Worm (Caenorhabditis elegans) whole organism, L1 larva: ENCODE data around the gene F36H9.2.

ENCODE experiments used
- C04F5.9 ChIP-seq: sonication (generic microtip); optimal IDR thresholded peaks from 2 replicates; lab custom pipeline; 2016; ENCODE audit warnings: missing genetic modification characterization, missing compliant biosample characterization
- C34B4.2 ChIP-seq: sonication (generic microtip); optimal IDR thresholded peaks from 2 replicates; lab custom pipeline; 2017; ENCODE audit warnings: mild to moderate bottlenecking, missing genetic modification characterization, missing compliant biosample characterization
- F16B12.6 ChIP-seq: fragments of 150-350 bp; optimal IDR thresholded peaks from 2 replicates; lab custom pipeline; 2014; ENCODE audit warnings: missing biosample characterization, missing genetic modification characterization
- Y116A8C.19 ChIP-seq: sonication (generic microtip); optimal IDR thresholded peaks from 2 replicates; lab custom pipeline; 2016; ENCODE audit warnings: missing compliant biosample characterization, missing genetic modification characterization, borderline replicate concordance
- aha-1 ChIP-seq: fragments of 150-350 bp; optimal IDR thresholded peaks from 2 replicates; lab custom pipeline; 2014; ENCODE audit warnings: missing biosample characterization, missing genetic modification characterization
- ama-1 ChIP-seq: fragments of 150-350 bp; optimal IDR thresholded peaks from 2 replicates; lab custom pipeline; 2014
- blmp-1 ChIP-seq: fragments of 150-350 bp; optimal IDR thresholded peaks from 2 replicates; lab custom pipeline; 2014; ENCODE audit warnings: missing biosample characterization, missing genetic modification characterization
- ceh-63 ChIP-seq: fragments of 200-800 bp; sonication (Bioruptor generic); optimal IDR thresholded peaks from 2 replicates; lab custom pipeline; 2018; ENCODE audit warnings: mild to moderate bottlenecking, missing genetic modification characterization, missing compliant biosample characterization
- ceh-90 ChIP-seq: sonication (generic microtip); optimal IDR thresholded peaks from 2 replicates; lab custom pipeline; 2016; ENCODE audit warnings: missing genetic modification characterization, missing compliant biosample characterization
- dpl-1 ChIP-seq, 3 experiments: fragments of 150-350 bp in 2 of 3; sonication (generic microtip) in 1 of 3; optimal IDR thresholded peaks; 2 replicates each; lab custom pipeline; 2014 to 2017; ENCODE audit warnings: missing biosample characterization in 3 of 3, missing genetic modification characterization in 3 of 3, missing genetic modification reagents in 3 of 3
- efl-1 ChIP-seq, 4 experiments: fragments of 150-350 bp; optimal IDR thresholded peaks in 3 of 4; peaks in 1 of 4; 1 replicate in 1 of 4; 2 replicates in 3 of 4; lab custom pipeline; 2014; ENCODE audit warnings: missing biosample characterization in 2 of 4, missing genetic modification characterization in 2 of 4, missing genetic modification reagents in 2 of 4
- efl-3 ChIP-seq: fragments of 200-800 bp; sonication (Bioruptor generic); optimal IDR thresholded peaks from 2 replicates; lab custom pipeline; 2018; ENCODE audit warnings: mild to moderate bottlenecking, missing genetic modification characterization, missing compliant biosample characterization
- elt-2 ChIP-seq: sonication (generic microtip); optimal IDR thresholded peaks from 2 replicates; lab custom pipeline; 2016; ENCODE audit warnings: missing genetic modification characterization, mild to moderate bottlenecking, inconsistent platforms, missing compliant biosample characterization, missing genetic modification reagents
- elt-3 ChIP-seq, 6 experiments: fragments of 150-350 bp in 1 of 6; sonication (generic microtip); optimal IDR thresholded peaks; 2 replicates each; lab custom pipeline; 2017 to 2018; ENCODE audit warnings: missing biosample characterization in 6 of 6, missing genetic modification characterization in 6 of 6, inconsistent platforms in 1 of 6
- fkh-10 ChIP-seq: sonication (generic microtip); optimal IDR thresholded peaks from 2 replicates; lab custom pipeline; 2017; ENCODE audit warnings: missing biosample characterization, missing genetic modification reagents, missing genetic modification characterization
- fkh-8 ChIP-seq: sonication (generic microtip); optimal IDR thresholded peaks from 2 replicates; lab custom pipeline; 2016; ENCODE audit warnings: mild to moderate bottlenecking, missing genetic modification characterization, missing compliant biosample characterization
- fos-1 ChIP-seq: fragments of 150-350 bp; optimal IDR thresholded peaks from 2 replicates; lab custom pipeline; 2014; ENCODE audit warnings: missing biosample characterization, missing genetic modification characterization
- irx-1 ChIP-seq: sonication (generic microtip); optimal IDR thresholded peaks from 2 replicates; lab custom pipeline; 2016; ENCODE audit warnings: missing genetic modification characterization, missing compliant biosample characterization
- isw-1 ChIP-seq: fragments of 200-800 bp; sonication (Bioruptor generic); IDR thresholded peaks from 2 replicates; pipeline ENCODE4 v1.3.6; 2022; ENCODE audit warnings: missing genetic modification characterization, missing compliant biosample characterization
- lin-14 ChIP-seq: fragments of 200-800 bp; sonication (Bioruptor generic); optimal IDR thresholded peaks from 2 replicates; lab custom pipeline; 2018; ENCODE audit warnings: mild to moderate bottlenecking, missing genetic modification characterization, moderate library complexity, missing compliant biosample characterization
- lin-15B ChIP-seq: fragments of 150-350 bp; sonication (generic microtip); optimal IDR thresholded peaks from 3 replicates; lab custom pipeline; 2014; ENCODE audit warnings: missing biosample characterization, missing genetic modification characterization
- lin-35 ChIP-seq, 2 experiments: fragments of 150-350 bp; optimal IDR thresholded peaks; 2 replicates each; lab custom pipeline; 2014; ENCODE audit warnings: missing biosample characterization in 2 of 2, missing genetic modification characterization in 2 of 2, missing genetic modification reagents in 2 of 2
- lir-3 ChIP-seq: sonication (generic microtip); optimal IDR thresholded peaks from 2 replicates; lab custom pipeline; 2016; ENCODE audit warnings: mild to moderate bottlenecking, missing genetic modification characterization, moderate library complexity, missing compliant biosample characterization; ENCODE audit not compliant: poor library complexity
- lsy-2 ChIP-seq, 2 experiments: fragments of 150-350 bp; optimal IDR thresholded peaks; 2 replicates each; lab custom pipeline; 2014; ENCODE audit warnings: missing biosample characterization in 2 of 2, missing genetic modification characterization in 2 of 2
- mab-9 ChIP-seq: fragments of 200-800 bp; sonication (Bioruptor generic); IDR thresholded peaks from 2 replicates; pipeline ENCODE4 v1.3.6; 2022; ENCODE audit warnings: missing genetic modification reagents, missing genetic modification characterization, missing compliant biosample characterization
- mef-2 ChIP-seq: fragments of 150-350 bp; optimal IDR thresholded peaks from 2 replicates; lab custom pipeline; 2014; ENCODE audit warnings: missing biosample characterization, missing genetic modification characterization
- mep-1 ChIP-seq: fragments of 150-350 bp; optimal IDR thresholded peaks from 2 replicates; lab custom pipeline; 2014; ENCODE audit warnings: missing biosample characterization, missing genetic modification characterization
- nhr-12 ChIP-seq: sonication (generic microtip); optimal IDR thresholded peaks from 2 replicates; lab custom pipeline; 2017; ENCODE audit warnings: missing biosample characterization, missing genetic modification characterization
- nhr-19 ChIP-seq: fragments of 200-800 bp; sonication (Bioruptor generic); conservative IDR thresholded peaks from 2 replicates; pipeline ENCODE4 v1.3.6; 2022; ENCODE audit warnings: missing genetic modification characterization, missing compliant biosample characterization
- nhr-20 ChIP-seq: sonication (generic microtip); optimal IDR thresholded peaks from 2 replicates; lab custom pipeline; 2016; ENCODE audit warnings: mild to moderate bottlenecking, missing genetic modification characterization, missing compliant biosample characterization
- nhr-28 ChIP-seq: fragments of 150-350 bp; optimal IDR thresholded peaks from 2 replicates; lab custom pipeline; 2014; ENCODE audit warnings: missing biosample characterization, missing genetic modification characterization
- nhr-47 ChIP-seq: sonication (generic microtip); optimal IDR thresholded peaks from 2 replicates; lab custom pipeline; 2016; ENCODE audit warnings: mild to moderate bottlenecking, missing genetic modification characterization, moderate library complexity, missing compliant biosample characterization
- nhr-85 ChIP-seq: sonication (generic microtip); peaks from one replicate; lab custom pipeline; 2016; ENCODE audit warnings: missing genetic modification characterization, inconsistent platforms, missing compliant biosample characterization
- nhr-90 ChIP-seq: sonication (generic microtip); optimal IDR thresholded peaks from 2 replicates; lab custom pipeline; 2016; ENCODE audit warnings: mild to moderate bottlenecking, missing genetic modification characterization, missing compliant biosample characterization; ENCODE audit not compliant: poor library complexity
- pax-3 ChIP-seq: fragments of 200-800 bp; sonication (Bioruptor generic); optimal IDR thresholded peaks from 2 replicates; lab custom pipeline; 2018; ENCODE audit warnings: mild to moderate bottlenecking, missing genetic modification characterization, moderate library complexity, missing compliant biosample characterization
- pqm-1 ChIP-seq: sonication (generic microtip); optimal IDR thresholded peaks from 3 replicates; lab custom pipeline; 2017; ENCODE audit warnings: missing biosample characterization, missing genetic modification characterization
- rnt-1 ChIP-seq: sonication (generic microtip); optimal IDR thresholded peaks from 2 replicates; lab custom pipeline; 2016; ENCODE audit warnings: mild to moderate bottlenecking, missing genetic modification characterization, moderate library complexity, missing compliant biosample characterization
- skn-1 ChIP-seq: fragments of 150-350 bp; optimal IDR thresholded peaks from 2 replicates; lab custom pipeline; 2014; ENCODE audit warnings: missing biosample characterization, missing genetic modification characterization
- snu-23 ChIP-seq: sonication (generic microtip); optimal IDR thresholded peaks from 2 replicates; lab custom pipeline; 2016; ENCODE audit warnings: missing genetic modification characterization, missing compliant biosample characterization
- sox-4 ChIP-seq: sonication (generic microtip); optimal IDR thresholded peaks from 2 replicates; lab custom pipeline; 2016; ENCODE audit warnings: missing genetic modification characterization, missing compliant biosample characterization
- sptf-1 ChIP-seq: fragments of 150-350 bp; optimal IDR thresholded peaks from 2 replicates; lab custom pipeline; 2014; ENCODE audit warnings: missing biosample characterization, missing genetic modification characterization
- sup-37 ChIP-seq: fragments of 200-800 bp; sonication (Bioruptor generic); optimal IDR thresholded peaks from 2 replicates; lab custom pipeline; 2018; ENCODE audit warnings: mild to moderate bottlenecking, missing genetic modification characterization, missing compliant biosample characterization
- tbx-2 ChIP-seq: sonication (generic microtip); optimal IDR thresholded peaks from 2 replicates; lab custom pipeline; 2016; ENCODE audit warnings: missing genetic modification characterization, missing compliant biosample characterization
- tlp-1 ChIP-seq: fragments of 150-350 bp; optimal IDR thresholded peaks from 2 replicates; lab custom pipeline; 2014; ENCODE audit warnings: missing biosample characterization, missing genetic modification characterization
- unc-130 ChIP-seq: fragments of 150-350 bp; optimal IDR thresholded peaks from 2 replicates; lab custom pipeline; 2017; ENCODE audit warnings: missing biosample characterization, missing genetic modification characterization, inconsistent platforms
- unc-62 ChIP-seq: fragments of 150-350 bp; optimal IDR thresholded peaks from 2 replicates; lab custom pipeline; 2014; ENCODE audit warnings: missing biosample characterization, missing genetic modification reagents, missing genetic modification characterization
- unc-86 ChIP-seq: sonication (generic microtip); optimal IDR thresholded peaks from 2 replicates; lab custom pipeline; 2016; ENCODE audit warnings: missing genetic modification characterization, missing compliant biosample characterization
- unc-98 ChIP-seq: fragments of 200-800 bp; sonication (Bioruptor generic); IDR thresholded peaks from 2 replicates; pipeline ENCODE4 v1.3.6; 2022; ENCODE audit warnings: missing genetic modification characterization, missing compliant biosample characterization
- xbp-1 ChIP-seq: sonication (generic microtip); optimal IDR thresholded peaks from 2 replicates; lab custom pipeline; 2016; ENCODE audit warnings: missing genetic modification characterization, missing compliant biosample characterization
- zip-4 ChIP-seq: fragments of 200-800 bp; sonication (Bioruptor generic); optimal IDR thresholded peaks from 2 replicates; lab custom pipeline; 2018; ENCODE audit warnings: mild to moderate bottlenecking, missing genetic modification characterization, moderate library complexity, missing compliant biosample characterization
- ztf-4 ChIP-seq: fragments of 150-350 bp; optimal IDR thresholded peaks from 2 replicates; lab custom pipeline; 2014; ENCODE audit warnings: missing biosample characterization, missing genetic modification characterization

The F36H9.2 gene

ce11 chrV:1804645-1805559, 16.6 kb downstream of the F36H9.2 start, which contains the start of the genes hsp-16.2 and hsp-16.41:
TSS of gene hsp-16.2 (minus strand) at chrV:1804957.
TSS of gene hsp-16.41 (plus strand) at chrV:1805178.
- TF ChIP-seq fkh-10 (GFP tag; lab: Kevin White, UChicago) (no peak), C34B4.2 (tag; lab: Kevin White, UChicago) (no peak), mef-2 (tag; lab: Kevin White, UChicago) (peak; percentile 63), nhr-20 (tag; lab: Kevin White, UChicago) (peak; percentile 73), irx-1 (tag; lab: Kevin White, UChicago) (no peak), ama-1 (lab: Kevin White, UChicago) (peak; percentile 88), sox-4 (tag; lab: Kevin White, UChicago) (peak; percentile 24), sptf-1 (tag; lab: Kevin White, UChicago) (no peak), ceh-90 (tag; lab: Kevin White, UChicago) (no peak), F16B12.6 (tag; lab: Kevin White, UChicago) (no peak), sup-37 (no peak), pqm-1 (tag; lab: Kevin White, UChicago) (no peak), zip-4 (GFP tag; lab: Kevin White, UChicago) (no peak), snu-23 (GFP tag; lab: Kevin White, UChicago) (peak; percentile 80), nhr-28 (no peak), tlp-1 (tag; lab: Kevin White, UChicago) (no peak), nhr-90 (tag; lab: Kevin White, UChicago) (peak; percentile 48), tbx-2 (tag; lab: Kevin White, UChicago) (peak; percentile 10), mep-1 (tag; lab: Kevin White, UChicago) (peak; percentile 56), ceh-63 (GFP tag; lab: Kevin White, UChicago) (no peak), mab-9 (GFP tag; lab: Robert Waterston, UW) (no peak), C04F5.9 (tag; lab: Kevin White, UChicago) (no peak), efl-1 (optimal IDR thresholded peaks at IDR 0.05; lab: Kevin White, UChicago) (peak; percentile 52 to 75), efl-1 (GFP tag; optimal IDR thresholded peaks at IDR 0.05 in 1 of 2; lab: Kevin White, UChicago) (peak; percentile 45 to 89), skn-1 (tag; lab: Kevin White, UChicago) (peak; percentile 31), isw-1 (GFP tag; lab: Robert Waterston, UW) (0 out of 2 replicates have a peak, but pooled peaks have one; percentile 20), unc-98 (GFP tag; lab: Robert Waterston, UW) (no peak), pax-3 (tag; lab: Kevin White, UChicago) (peak; percentile 42), nhr-19 (GFP tag; lab: Robert Waterston, UW) (peak; percentile 55), blmp-1 (tag; lab: Kevin White, UChicago) (peak; percentile 11), rnt-1 (peak; percentile 29), nhr-12 (tag; lab: Kevin White, UChicago) (no peak), aha-1 (tag; lab: Kevin White, UChicago) (peak; percentile 13), unc-62 (GFP tag; lab: Kevin White, UChicago) (no peak), dpl-1 (GFP tag; optimal IDR thresholded peaks at IDR 0.05; lab: Kevin White, UChicago) (peak in 2 of 3 experiments; percentile 30 to 50), unc-86 (peak; percentile 67), fos-1 (tag; lab: Kevin White, UChicago) (no peak), nhr-85 (tag; lab: Kevin White, UChicago) (peak; percentile 45), lsy-2 (tag; optimal IDR thresholded peaks at IDR 0.05; lab: Kevin White, UChicago) (peak in 1 of 2 experiments; percentile 39), ztf-4 (peak; percentile 13), lir-3 (no peak), elt-2 (tag; lab: Kevin White, UChicago) (peak; percentile 34), lin-15B (tag; lab: Kevin White, UChicago) (no peak), lin-35 (GFP tag; optimal IDR thresholded peaks at IDR 0.05; lab: Kevin White, UChicago) (peak; percentile 32 to 57), lin-14 (peak; percentile 94), fkh-8 (peak; percentile 92), xbp-1 (tag; lab: Kevin White, UChicago) (peak; percentile 32), nhr-47 (tag; lab: Kevin White, UChicago) (peak; percentile 60), unc-130 (tag; lab: Kevin White, UChicago) (no peak), efl-3 (GFP tag; lab: Kevin White, UChicago) (no peak), elt-3 (tag; optimal IDR thresholded peaks at IDR 0.05; lab: Kevin White, UChicago) (peak in 1 of 6 experiments; percentile 2), Y116A8C.19 (no peak)
